Worm (Caenorhabditis elegans) whole organism, midembryonic: Measurements from ENCODE around the gene dot-1.4.

Experiments
- flt-1 ChIP-seq: fragments of 200-800 bp; sonication (Bioruptor generic); IDR thresholded peaks from 2 replicates; pipeline ENCODE4 v1.3.6; 2022; ENCODE audit warnings: missing genetic modification characterization, missing compliant biosample characterization
- klf-2 ChIP-seq: fragments of 200-800 bp; sonication (Bioruptor generic); conservative IDR thresholded peaks from 2 replicates; pipeline ENCODE4 v1.3.6; 2022; ENCODE audit warnings: missing genetic modification reagents, missing genetic modification characterization, missing compliant biosample characterization
- med-1 ChIP-seq: sonication (generic microtip); optimal IDR thresholded peaks from 2 replicates; lab custom pipeline; 2017; ENCODE audit warnings: missing genetic modification characterization, mild to moderate bottlenecking, missing compliant biosample characterization, antibody characterized with exemption, missing genetic modification reagents; ENCODE audit not compliant: insufficient read depth
- ref-1 ChIP-seq: fragments of 200-800 bp; sonication (Bioruptor generic); conservative IDR thresholded peaks from 2 replicates; pipeline ENCODE4 v1.3.6; 2022; ENCODE audit warnings: missing genetic modification reagents, missing genetic modification characterization, missing compliant biosample characterization
- ztf-29 ChIP-seq: fragments of 200-800 bp; sonication (Bioruptor generic); IDR thresholded peaks from 2 replicates; pipeline ENCODE4 v1.3.6; 2022; ENCODE audit warnings: missing genetic modification reagents, missing genetic modification characterization, missing compliant biosample characterization

ce11 chrX:11971323-11971722, 39.9 kb upstream of the dot-1.4 start:
- TF ChIP-seq klf-2 (GFP tag; lab: Robert Waterston, UW) = no peak
- no peak for TF ChIP-seq ref-1 (GFP tag; lab: Robert Waterston, UW)
- no peak for TF ChIP-seq ztf-29 (GFP tag; lab: Robert Waterston, UW)
- TF ChIP-seq flt-1 (GFP tag; lab: Robert Waterston, UW) = no peak
- TF ChIP-seq med-1 = no peak
